Fruit fly (Drosophila melanogaster) S2 (cell line): ENCODE measurements around the gene CG9297.

ENCODE experiments used
- CG8478 ChIP-seq: fragments of >200 bp; optimal IDR thresholded peaks from 2 replicates; lab custom pipeline; 2018
- CTCF ChIP-seq, 2 experiments: fragments of >200 bp; optimal IDR thresholded peaks; 2 replicates each; lab custom pipeline; 2018

dm6 chr3R:13796071-13796470 lies 24.8 kb downstream of the CG9297 start:
- TF ChIP-seq CTCF (optimal IDR thresholded peaks at IDR 0.05; lab: Kevin White, UChicago) (no peak), CG8478 (lab: Kevin White, UChicago) (no peak)
